Fruit fly (Drosophila melanogaster) whole organism, embryonic: ENCODE results near the gene CG14054.

Experiments used
- CG10274 ChIP-seq: fragments of 200-800 bp; sonication (Bioruptor generic); optimal IDR thresholded peaks from 3 replicates; lab custom pipeline; 2017; ENCODE audit warnings: missing biosample characterization, mild to moderate bottlenecking, missing genetic modification characterization
- CG10321 ChIP-seq: fragments of 200-800 bp; sonication (Bioruptor generic); IDR thresholded peaks from 2 replicates; pipeline ENCODE4 v1.3.6; 2022; ENCODE audit warnings: missing biosample characterization, missing genetic modification characterization
- CG11093 ChIP-seq: fragments of 200-800 bp; sonication (Bioruptor generic); IDR thresholded peaks from 3 replicates; pipeline ENCODE4 v1.3.6; 2022; ENCODE audit warnings: missing biosample characterization, missing genetic modification characterization
- CG11398 ChIP-seq: fragments of 200-800 bp; sonication (Bioruptor generic); optimal IDR thresholded peaks from 2 replicates; lab custom pipeline; 2016; ENCODE audit warnings: missing biosample characterization, missing genetic modification characterization
- CG11696 ChIP-seq: fragments of 200-800 bp; sonication (Bioruptor generic); IDR thresholded peaks from 2 replicates; pipeline ENCODE4 v1.3.6; 2022; ENCODE audit warnings: missing biosample characterization, missing genetic modification characterization
- CG11723 ChIP-seq: fragments of 200-800 bp; sonication (Bioruptor generic); optimal IDR thresholded peaks from 2 replicates; lab custom pipeline; 2017; ENCODE audit warnings: missing biosample characterization, mild to moderate bottlenecking, missing genetic modification characterization
- CG12769 ChIP-seq: fragments of 200-800 bp; sonication (Bioruptor generic); optimal IDR thresholded peaks from 2 replicates; lab custom pipeline; 2019; ENCODE audit warnings: missing biosample characterization, mild to moderate bottlenecking, missing genetic modification characterization, moderate library complexity
- CG13424 ChIP-seq: fragments of 200-800 bp; sonication (Bioruptor generic); optimal IDR thresholded peaks from 2 replicates; lab custom pipeline; 2019; ENCODE audit warnings: missing biosample characterization, mild to moderate bottlenecking, missing genetic modification characterization, moderate library complexity
- CG14710 ChIP-seq: fragments of 200-800 bp; sonication (Bioruptor generic); optimal IDR thresholded peaks from 3 replicates; lab custom pipeline; 2019; ENCODE audit warnings: missing biosample characterization, mild to moderate bottlenecking, missing genetic modification characterization, moderate library complexity
- CG7786 ChIP-seq: fragments of 200-800 bp; sonication (Bioruptor generic); optimal IDR thresholded peaks from 2 replicates; lab custom pipeline; 2016; ENCODE audit warnings: missing biosample characterization, missing genetic modification characterization
- CG7963 ChIP-seq: fragments of 200-800 bp; sonication (Bioruptor generic); IDR thresholded peaks from 3 replicates; pipeline ENCODE4 v1.3.6; 2022; ENCODE audit warnings: missing biosample characterization, missing genetic modification characterization; ENCODE audit not compliant: partially characterized antibody
- CG8924 ChIP-seq: fragments of 200-800 bp; optimal IDR thresholded peaks from 3 replicates; lab custom pipeline; 2019; ENCODE audit warnings: missing biosample characterization, mild to moderate bottlenecking, missing genetic modification characterization, moderate library complexity
- CG9727 ChIP-seq: fragments of 200-800 bp; sonication (Bioruptor generic); optimal IDR thresholded peaks from 3 replicates; lab custom pipeline; 2017; ENCODE audit warnings: missing biosample characterization, mild to moderate bottlenecking, missing genetic modification characterization
- CG9932 ChIP-seq: fragments of 200-800 bp; sonication (Bioruptor generic); IDR thresholded peaks from 2 replicates; pipeline ENCODE4 v1.3.6; 2022; ENCODE audit warnings: missing biosample characterization, missing genetic modification characterization
- Elba2 ChIP-seq: fragments of 200-800 bp; sonication (Bioruptor generic); optimal IDR thresholded peaks from 3 replicates; lab custom pipeline; 2016; ENCODE audit warnings: missing biosample characterization, missing genetic modification characterization
- Ets97D ChIP-seq: fragments of 200-800 bp; sonication (Bioruptor generic); optimal IDR thresholded peaks from 3 replicates; lab custom pipeline; 2016; ENCODE audit warnings: missing biosample characterization, missing genetic modification characterization
- Fer1 ChIP-seq: fragments of 200-800 bp; sonication (Bioruptor generic); optimal IDR thresholded peaks from 2 replicates; lab custom pipeline; 2017; ENCODE audit warnings: missing biosample characterization, mild to moderate bottlenecking, missing genetic modification characterization
- Hmr ChIP-seq: fragments of 200-800 bp; sonication (Bioruptor generic); optimal IDR thresholded peaks from 3 replicates; lab custom pipeline; 2017; ENCODE audit warnings: mild to moderate bottlenecking, missing biosample characterization, missing genetic modification reagents, missing genetic modification characterization
- Myb ChIP-seq: fragments of 200-800 bp; sonication (Bioruptor generic); optimal IDR thresholded peaks from 2 replicates; lab custom pipeline; 2016; ENCODE audit warnings: missing biosample characterization, missing genetic modification characterization
- Nf-YB ChIP-seq: fragments of 200-800 bp; sonication (Bioruptor generic); optimal IDR thresholded peaks from 3 replicates; lab custom pipeline; 2019; ENCODE audit warnings: missing biosample characterization, mild to moderate bottlenecking, missing genetic modification characterization, moderate library complexity
- Nf-YC ChIP-seq: fragments of 200-800 bp; optimal IDR thresholded peaks from 3 replicates; lab custom pipeline; 2019; ENCODE audit warnings: missing biosample characterization, mild to moderate bottlenecking, missing genetic modification characterization, moderate library complexity
- PHDP ChIP-seq: fragments of 200-800 bp; sonication (Bioruptor generic); optimal IDR thresholded peaks from 3 replicates; lab custom pipeline; 2018; ENCODE audit warnings: missing biosample characterization, mild to moderate bottlenecking, missing genetic modification characterization, moderate library complexity
- Side ChIP-seq: fragments of 200-800 bp; sonication (Bioruptor generic); optimal IDR thresholded peaks from 2 replicates; lab custom pipeline; 2016; ENCODE audit warnings: missing biosample characterization, missing genetic modification characterization
- Sox102F ChIP-seq: fragments of 200-800 bp; sonication (Bioruptor generic); optimal IDR thresholded peaks from 2 replicates; lab custom pipeline; 2018; ENCODE audit warnings: missing biosample characterization, mild to moderate bottlenecking, missing genetic modification characterization, moderate library complexity
- Stat92E ChIP-seq, 3 experiments: fragments of >200 bp in 2 of 3; fragments of 200-800 bp in 1 of 3; sonication (Bioruptor generic) in 1 of 3; optimal IDR thresholded peaks; 2 replicates each; lab custom pipeline; 2017 to 2019; ENCODE audit warnings: missing biosample characterization in 3 of 3, missing genetic modification characterization in 3 of 3, mild to moderate bottlenecking in 1 of 3, moderate library complexity in 1 of 3
- abd-A ChIP-seq: fragments of 200-800 bp; sonication (Bioruptor generic); optimal IDR thresholded peaks from 3 replicates; lab custom pipeline; 2019; ENCODE audit warnings: missing biosample characterization, mild to moderate bottlenecking, missing genetic modification characterization, moderate library complexity
- ara ChIP-seq: fragments of 200-800 bp; sonication (Bioruptor generic); IDR thresholded peaks from 2 replicates; pipeline ENCODE4 v1.3.6; 2022; ENCODE audit warnings: missing biosample characterization, missing genetic modification characterization
- bigmax ChIP-seq: fragments of 200-800 bp; sonication (Bioruptor generic); optimal IDR thresholded peaks from 2 replicates; lab custom pipeline; 2018; ENCODE audit warnings: missing biosample characterization, mild to moderate bottlenecking, missing genetic modification characterization
- cato ChIP-seq: fragments of 200-800 bp; sonication (Bioruptor generic); optimal IDR thresholded peaks from 2 replicates; lab custom pipeline; 2016; ENCODE audit warnings: missing biosample characterization, missing genetic modification characterization, borderline replicate concordance
- crol ChIP-seq: fragments of 200-800 bp; sonication (Bioruptor generic); IDR thresholded peaks from 2 replicates; pipeline ENCODE4 v1.3.6; 2022; ENCODE audit warnings: missing biosample characterization, missing genetic modification characterization
- esg ChIP-seq: fragments of 200-800 bp; sonication (Bioruptor generic); conservative IDR thresholded peaks from 2 replicates; pipeline ENCODE4 v1.3.6; 2022; ENCODE audit warnings: missing biosample characterization, missing genetic modification characterization
- fd96Cb ChIP-seq: fragments of 200-800 bp; sonication (Bioruptor generic); optimal IDR thresholded peaks from 2 replicates; lab custom pipeline; 2018; ENCODE audit warnings: missing biosample characterization, mild to moderate bottlenecking, missing genetic modification characterization, moderate library complexity
- gem ChIP-seq: fragments of 200-800 bp; sonication (Bioruptor generic); optimal IDR thresholded peaks from 2 replicates; lab custom pipeline; 2019; ENCODE audit warnings: missing biosample characterization, mild to moderate bottlenecking, missing genetic modification characterization, moderate library complexity
- gfzf ChIP-seq: fragments of 200-800 bp; sonication (Bioruptor generic); optimal IDR thresholded peaks from 2 replicates; lab custom pipeline; 2016; ENCODE audit warnings: missing biosample characterization, mild to moderate bottlenecking, missing genetic modification characterization, moderate library complexity
- grn ChIP-seq: fragments of 200-800 bp; sonication (Bioruptor generic); optimal IDR thresholded peaks from 3 replicates; lab custom pipeline; 2017; ENCODE audit warnings: missing biosample characterization, missing genetic modification characterization
- jumu ChIP-seq: fragments of 200-800 bp; sonication (Bioruptor generic); optimal IDR thresholded peaks from 3 replicates; lab custom pipeline; 2016; ENCODE audit warnings: missing biosample characterization, missing genetic modification characterization
- lbe ChIP-seq: fragments of 200-800 bp; sonication (Bioruptor generic); optimal IDR thresholded peaks from 2 replicates; lab custom pipeline; 2016; ENCODE audit warnings: missing biosample characterization, mild to moderate bottlenecking, missing genetic modification characterization
- odd ChIP-seq: fragments of 200-800 bp; sonication (Bioruptor generic); optimal IDR thresholded peaks from 2 replicates; lab custom pipeline; 2017; ENCODE audit warnings: missing biosample characterization, mild to moderate bottlenecking, missing genetic modification characterization
- phol ChIP-seq: fragments of 200-800 bp; sonication (Bioruptor generic); optimal IDR thresholded peaks from 3 replicates; lab custom pipeline; 2018; ENCODE audit warnings: missing biosample characterization, mild to moderate bottlenecking, missing genetic modification characterization, moderate library complexity
- scrt ChIP-seq: fragments of 200-800 bp; sonication (Bioruptor generic); optimal IDR thresholded peaks from 2 replicates; lab custom pipeline; 2018; ENCODE audit warnings: missing biosample characterization, mild to moderate bottlenecking, missing genetic modification characterization, moderate library complexity
- sd ChIP-seq: fragments of 200-800 bp; sonication (Bioruptor generic); optimal IDR thresholded peaks from 3 replicates; lab custom pipeline; 2018; ENCODE audit warnings: missing biosample characterization, mild to moderate bottlenecking, missing genetic modification characterization, moderate library complexity
- sens ChIP-seq: fragments of 200-800 bp; sonication (Bioruptor generic); peaks from one replicate; lab custom pipeline; 2016; ENCODE audit warnings: missing biosample characterization, missing genetic modification characterization
- seq ChIP-seq: fragments of 200-800 bp; sonication (Bioruptor generic); IDR thresholded peaks from 2 replicates; pipeline ENCODE4 v1.3.6; 2022; ENCODE audit warnings: missing biosample characterization, missing genetic modification characterization
- sim ChIP-seq: fragments of 200-800 bp; sonication (Bioruptor generic); IDR thresholded peaks from 2 replicates; pipeline ENCODE4 v1.3.6; 2022; ENCODE audit warnings: missing biosample characterization, missing genetic modification characterization
- sob ChIP-seq: fragments of 200-800 bp; sonication (Bioruptor generic); IDR thresholded peaks from 2 replicates; pipeline ENCODE4 v1.3.6; 2022; ENCODE audit warnings: missing biosample characterization, missing genetic modification characterization
- sr ChIP-seq: fragments of 200-800 bp; sonication (Bioruptor generic); IDR thresholded peaks from 3 replicates; pipeline ENCODE4 v1.3.6; 2022; ENCODE audit warnings: missing biosample characterization, missing genetic modification characterization
- tap ChIP-seq: fragments of 200-800 bp; optimal IDR thresholded peaks from 3 replicates; lab custom pipeline; 2019; ENCODE audit warnings: missing biosample characterization, mild to moderate bottlenecking, missing genetic modification characterization, moderate library complexity
- usp ChIP-seq: fragments of >200 bp; optimal IDR thresholded peaks from 2 replicates; lab custom pipeline; 2017; ENCODE audit warnings: missing biosample characterization, missing genetic modification characterization

CG14054 gene

DNA sequence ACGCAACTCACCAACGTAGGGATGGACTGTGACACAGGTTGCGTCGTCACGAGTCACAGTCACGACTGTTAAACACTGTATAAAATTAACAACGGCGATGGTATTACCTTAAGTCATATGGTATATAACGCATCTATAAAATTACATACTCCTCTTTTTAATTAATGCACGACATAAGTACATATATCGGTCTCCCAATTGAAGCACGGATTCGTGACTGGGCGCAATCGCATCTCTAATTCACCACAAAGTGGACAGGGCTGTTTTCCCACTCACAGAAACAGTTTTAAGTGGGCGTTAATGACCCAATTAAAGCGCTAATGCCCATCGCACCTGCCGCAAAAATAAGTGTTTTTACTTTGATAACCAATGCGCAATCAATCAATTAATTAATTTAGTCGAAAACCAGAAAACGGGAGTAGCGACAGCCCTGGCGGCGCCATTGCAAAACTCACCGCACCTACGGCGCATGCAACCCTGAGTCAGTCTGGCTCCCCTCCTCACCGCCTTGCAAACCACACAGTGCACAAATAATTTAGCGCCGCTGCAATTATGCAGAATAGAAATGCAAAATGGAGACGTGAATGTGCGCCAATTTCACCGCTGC is 24.7 kb downstream of the CG14054 start, which contains the start of gene CG4313 (continued):
- TF ChIP-seq sim (GFP tag; lab: Robert Waterston, UW): no peak
- TF ChIP-seq, all 482 proteins: peak for 354

DNA sequence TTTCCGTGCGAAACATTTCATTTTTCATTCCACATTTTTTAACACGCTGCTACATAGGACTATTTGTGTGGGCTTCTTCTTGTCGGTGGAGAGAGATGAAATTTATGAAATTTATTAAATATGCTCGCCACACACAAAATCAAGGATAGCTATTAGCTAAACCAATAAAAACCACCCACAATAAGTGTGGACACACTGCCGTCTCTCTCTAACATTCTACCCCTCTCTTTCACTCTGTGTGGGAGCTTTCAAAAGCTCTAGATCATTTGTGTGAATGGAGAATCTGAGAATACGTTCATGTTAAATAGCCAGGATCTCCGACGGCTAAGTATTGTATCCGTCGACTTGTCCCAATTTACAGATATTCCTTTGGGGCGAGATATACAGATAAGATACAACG is 28.6 kb downstream of the CG14054 start:
- TF ChIP-seq tap (tag; lab: Kevin White, UChicago): no peak
- no peak for TF ChIP-seq abd-A (tag; lab: Kevin White, UChicago)
- peak; percentile 5 for TF ChIP-seq CG12769 (tag; lab: Kevin White, UChicago)
- peak; percentile 77 for TF ChIP-seq CG10321 (GFP tag; lab: Robert Waterston, UW)
- peak; percentile 58 for TF ChIP-seq sens (GFP tag; lab: Kevin White, UChicago)
- no peak for TF ChIP-seq Stat92E (GFP tag; optimal IDR thresholded peaks at IDR 0.05; lab: Kevin White, UChicago)
- no peak for TF ChIP-seq scrt
- no peak for TF ChIP-seq CG11696
- TF ChIP-seq grn (GFP tag; lab: Kevin White, UChicago): no peak
- TF ChIP-seq CG10274 (GFP tag; lab: Kevin White, UChicago): no peak
- TF ChIP-seq Elba2: no peak
- no peak for TF ChIP-seq CG11723 (GFP tag; lab: Kevin White, UChicago)
- TF ChIP-seq Nf-YB (GFP tag; lab: Kevin White, UChicago): peak; percentile 73
- TF ChIP-seq bigmax (GFP tag; lab: Kevin White, UChicago): no peak
- TF ChIP-seq lbe (GFP tag; lab: Kevin White, UChicago): no peak
- no peak for TF ChIP-seq CG14710 (tag; lab: Kevin White, UChicago)
- TF ChIP-seq CG9727 (GFP tag; lab: Kevin White, UChicago): no peak
- TF ChIP-seq Myb: no peak
- peak; percentile 22 for TF ChIP-seq sd (tag; lab: Kevin White, UChicago)
- TF ChIP-seq phol (tag; lab: Kevin White, UChicago): no peak
- TF ChIP-seq sr: peak; percentile 74; the same call in 2 of the 3 replicates
- TF ChIP-seq PHDP (tag; lab: Kevin White, UChicago): no peak
- no peak for TF ChIP-seq CG9932
- no peak for TF ChIP-seq esg (GFP tag; lab: Robert Waterston, UW)
- no peak for TF ChIP-seq usp
- TF ChIP-seq gfzf (GFP tag; lab: Kevin White, UChicago): no peak
- no peak for TF ChIP-seq Fer1
- TF ChIP-seq Nf-YC (tag; lab: Kevin White, UChicago): peak; percentile 83
- TF ChIP-seq CG11398 (GFP tag; lab: Kevin White, UChicago): no peak
- TF ChIP-seq CG11093 (GFP tag; lab: Robert Waterston, UW): no peak
- no peak for TF ChIP-seq CG7786 (GFP tag; lab: Kevin White, UChicago)
- no peak for TF ChIP-seq cato (GFP tag; lab: Kevin White, UChicago)
- no peak for TF ChIP-seq odd (GFP tag; lab: Kevin White, UChicago)
- TF ChIP-seq ara: no peak
- no peak for TF ChIP-seq crol (GFP tag; lab: Robert Waterston, UW)

- TF ChIP-seq CG13424 (peak; percentile 13), Sox102F (GFP tag; lab: Kevin White, UChicago) (peak; percentile 41), Hmr (GFP tag; lab: Kevin White, UChicago) (no peak), fd96Cb (no peak), Side (GFP tag; lab: Kevin White, UChicago) (no peak), sob (GFP tag; lab: Robert Waterston, UW) (no peak), CG7963 (GFP tag; lab: Robert Waterston, UW) (no peak), Ets97D (GFP tag; lab: Kevin White, UChicago) (no peak), CG8924 (tag; lab: Kevin White, UChicago) (no peak), gem (tag; lab: Kevin White, UChicago) (peak; percentile 44), seq (GFP tag; lab: Robert Waterston, UW) (0 out of 2 replicates have a peak, but pooled peaks have one; percentile 25), jumu (GFP tag; lab: Kevin White, UChicago) (peak; percentile 32)
Measured at dm6 chrX:2036800-2037488, 29.2 kb downstream of the CG14054 start.
